Fruit fly (Drosophila melanogaster) whole organism, embryonic: ENCODE data around the gene Mvd.

Source experiments
- CG10267 ChIP-seq: fragments of 200-800 bp; sonication (Bioruptor generic); optimal IDR thresholded peaks from 2 replicates; lab custom pipeline; 2018; ENCODE audit warnings: missing biosample characterization, mild to moderate bottlenecking, missing genetic modification characterization, moderate library complexity
- CG14710 ChIP-seq: fragments of 200-800 bp; sonication (Bioruptor generic); optimal IDR thresholded peaks from 3 replicates; lab custom pipeline; 2019; ENCODE audit warnings: missing biosample characterization, mild to moderate bottlenecking, missing genetic modification characterization, moderate library complexity
- CG14965 ChIP-seq: fragments of 200-800 bp; sonication (Bioruptor generic); optimal IDR thresholded peaks from 2 replicates; lab custom pipeline; 2016; ENCODE audit warnings: missing biosample characterization, missing genetic modification characterization, borderline replicate concordance
- CG15514 ChIP-seq: fragments of 200-800 bp; sonication (Bioruptor generic); optimal IDR thresholded peaks from 3 replicates; lab custom pipeline; 2017; ENCODE audit warnings: missing biosample characterization, missing genetic modification characterization, mild to moderate bottlenecking, moderate library complexity, missing genetic modification reagents
- CG2116 ChIP-seq: fragments of 200-800 bp; sonication (Bioruptor generic); optimal IDR thresholded peaks from 3 replicates; lab custom pipeline; 2018; ENCODE audit warnings: missing biosample characterization, mild to moderate bottlenecking, missing genetic modification characterization
- CG2120 ChIP-seq: fragments of 200-800 bp; sonication (Bioruptor generic); optimal IDR thresholded peaks from 3 replicates; lab custom pipeline; 2016; ENCODE audit warnings: missing biosample characterization, missing genetic modification characterization
- CG2199 ChIP-seq: fragments of 200-800 bp; sonication (Bioruptor generic); IDR thresholded peaks from 3 replicates; pipeline ENCODE4 v1.3.6; 2022; ENCODE audit warnings: missing biosample characterization, missing genetic modification characterization
- CG2678 ChIP-seq: fragments of 200-800 bp; sonication (Bioruptor generic); optimal IDR thresholded peaks from 3 replicates; lab custom pipeline; 2019; ENCODE audit warnings: missing biosample characterization, mild to moderate bottlenecking, missing genetic modification characterization, moderate library complexity
- CG32532 ChIP-seq: fragments of 200-800 bp; sonication (Bioruptor generic); IDR thresholded peaks from 2 replicates; pipeline ENCODE4 v1.3.6; 2022; ENCODE audit warnings: missing biosample characterization, missing genetic modification characterization
- CG3995 ChIP-seq: fragments of 200-800 bp; sonication (Bioruptor generic); optimal IDR thresholded peaks from 3 replicates; lab custom pipeline; 2016; ENCODE audit warnings: missing biosample characterization, missing genetic modification characterization
- CG4617 ChIP-seq: fragments of 200-800 bp; sonication (Bioruptor generic); optimal IDR thresholded peaks from 3 replicates; lab custom pipeline; 2016; ENCODE audit warnings: missing biosample characterization, missing genetic modification characterization, borderline replicate concordance
- CG7928 ChIP-seq: fragments of 200-800 bp; sonication (Bioruptor generic); optimal IDR thresholded peaks from 2 replicates; lab custom pipeline; 2017; ENCODE audit warnings: missing biosample characterization, mild to moderate bottlenecking, missing genetic modification characterization
- CG7987 ChIP-seq: fragments of 200-800 bp; sonication (Bioruptor generic); optimal IDR thresholded peaks from 2 replicates; lab custom pipeline; 2018; ENCODE audit warnings: missing biosample characterization, mild to moderate bottlenecking, missing genetic modification characterization, moderate library complexity
- Dp ChIP-seq: fragments of 200-800 bp; sonication (Bioruptor generic); optimal IDR thresholded peaks from 2 replicates; lab custom pipeline; 2018; ENCODE audit warnings: missing biosample characterization, mild to moderate bottlenecking, missing genetic modification characterization, moderate library complexity
- E2f2 ChIP-seq: fragments of 200-800 bp; sonication (Bioruptor generic); IDR thresholded peaks from 2 replicates; pipeline ENCODE4 v1.3.6; 2022; ENCODE audit warnings: missing biosample characterization, missing genetic modification characterization
- MBD-R2 ChIP-seq: fragments of 200-800 bp; sonication (Bioruptor generic); IDR thresholded peaks from 2 replicates; pipeline ENCODE4 v1.3.6; 2022; ENCODE audit warnings: missing biosample characterization, missing genetic modification characterization
- Neu2 ChIP-seq: fragments of 200-800 bp; sonication (Bioruptor generic); optimal IDR thresholded peaks from 3 replicates; lab custom pipeline; 2016; ENCODE audit warnings: missing biosample characterization, missing genetic modification characterization, borderline replicate concordance
- Nf-YA ChIP-seq: fragments of 200-800 bp; sonication (Bioruptor generic); IDR thresholded peaks from 2 replicates; pipeline ENCODE4 v1.3.6; 2022; ENCODE audit warnings: missing biosample characterization, missing genetic modification characterization
- Pdp1 ChIP-seq, 2 experiments: fragments of 200-800 bp; sonication (Bioruptor generic); optimal IDR thresholded peaks; 3 replicates each; lab custom pipeline; 2016; ENCODE audit warnings: missing biosample characterization in 2 of 2, missing genetic modification characterization in 2 of 2, mild to moderate bottlenecking in 1 of 2, moderate library complexity in 1 of 2
- Rfx ChIP-seq: fragments of 200-800 bp; sonication (Bioruptor generic); IDR thresholded peaks from 2 replicates; pipeline ENCODE4 v1.3.6; 2022; ENCODE audit warnings: missing biosample characterization, missing genetic modification characterization
- Sry-δ ChIP-seq: fragments of 200-800 bp; sonication (Bioruptor generic); optimal IDR thresholded peaks from 2 replicates; lab custom pipeline; 2016; ENCODE audit warnings: missing biosample characterization, missing genetic modification characterization
- Taf1 ChIP-seq: fragments of 200-800 bp; sonication (Bioruptor generic); IDR thresholded peaks from 2 replicates; pipeline ENCODE4 v1.3.6; 2022; ENCODE audit warnings: missing biosample characterization, missing genetic modification characterization
- amos ChIP-seq: fragments of 200-800 bp; sonication (Bioruptor generic); IDR thresholded peaks from 2 replicates; pipeline ENCODE4 v1.3.6; 2022; ENCODE audit warnings: missing biosample characterization, missing genetic modification characterization; ENCODE audit not compliant: partially characterized antibody
- ap ChIP-seq: fragments of 200-800 bp; sonication (Bioruptor generic); IDR thresholded peaks from 2 replicates; pipeline ENCODE4 v1.3.6; 2022; ENCODE audit warnings: missing biosample characterization, missing genetic modification characterization
- bbx ChIP-seq: fragments of 200-800 bp; sonication (Bioruptor generic); IDR thresholded peaks from 2 replicates; pipeline ENCODE4 v1.3.6; 2022; ENCODE audit warnings: missing biosample characterization, missing genetic modification characterization; ENCODE audit not compliant: partially characterized antibody
- bigmax ChIP-seq: fragments of 200-800 bp; sonication (Bioruptor generic); optimal IDR thresholded peaks from 2 replicates; lab custom pipeline; 2018; ENCODE audit warnings: missing biosample characterization, mild to moderate bottlenecking, missing genetic modification characterization
- ems ChIP-seq: fragments of 200-800 bp; sonication (Bioruptor generic); optimal IDR thresholded peaks from 3 replicates; lab custom pipeline; 2016; ENCODE audit warnings: missing biosample characterization, missing genetic modification characterization
- gfzf ChIP-seq: fragments of 200-800 bp; sonication (Bioruptor generic); optimal IDR thresholded peaks from 2 replicates; lab custom pipeline; 2016; ENCODE audit warnings: missing biosample characterization, mild to moderate bottlenecking, missing genetic modification characterization, moderate library complexity
- hkb ChIP-seq, 2 experiments: fragments of 200-800 bp in 1 of 2; fragments of >200 bp in 1 of 2; sonication (Bioruptor generic) in 1 of 2; IDR thresholded peaks in 1 of 2; optimal IDR thresholded peaks in 1 of 2; 2 replicates each; pipeline versions ENCODE4 v1.3.6 to Lab custom; 2017 to 2022; ENCODE audit warnings: missing biosample characterization in 1 of 2, missing genetic modification characterization in 1 of 2
- knrl ChIP-seq: fragments of 200-800 bp; sonication (Bioruptor generic); IDR thresholded peaks from 3 replicates; pipeline ENCODE4 v1.3.6; 2022; ENCODE audit warnings: missing biosample characterization, missing genetic modification characterization; ENCODE audit not compliant: partially characterized antibody
- mam ChIP-seq: fragments of 200-800 bp; sonication (Bioruptor generic); optimal IDR thresholded peaks from 3 replicates; lab custom pipeline; 2016; ENCODE audit warnings: missing biosample characterization, missing genetic modification characterization
- pho ChIP-seq: fragments of 200-800 bp; sonication (Bioruptor generic); optimal IDR thresholded peaks from 2 replicates; lab custom pipeline; 2016; ENCODE audit warnings: missing biosample characterization, missing genetic modification characterization
- pzg ChIP-seq: fragments of 200-800 bp; sonication (Bioruptor generic); optimal IDR thresholded peaks from 3 replicates; lab custom pipeline; 2018; ENCODE audit warnings: missing biosample characterization, mild to moderate bottlenecking, missing genetic modification characterization, moderate library complexity
- sens ChIP-seq: fragments of 200-800 bp; sonication (Bioruptor generic); peaks from one replicate; lab custom pipeline; 2016; ENCODE audit warnings: missing biosample characterization, missing genetic modification characterization
- sima ChIP-seq: fragments of 200-800 bp; sonication (Bioruptor generic); optimal IDR thresholded peaks from 2 replicates; lab custom pipeline; 2016; ENCODE audit warnings: missing biosample characterization, missing genetic modification characterization
- slbo ChIP-seq: fragments of 200-800 bp; sonication (Bioruptor generic); IDR thresholded peaks from 2 replicates; pipeline ENCODE4 v1.3.6; 2022; ENCODE audit warnings: missing biosample characterization, missing genetic modification characterization
- sob ChIP-seq: fragments of 200-800 bp; sonication (Bioruptor generic); IDR thresholded peaks from 2 replicates; pipeline ENCODE4 v1.3.6; 2022; ENCODE audit warnings: missing biosample characterization, missing genetic modification characterization
- sr ChIP-seq: fragments of 200-800 bp; sonication (Bioruptor generic); IDR thresholded peaks from 3 replicates; pipeline ENCODE4 v1.3.6; 2022; ENCODE audit warnings: missing biosample characterization, missing genetic modification characterization
- stwl ChIP-seq: fragments of 200-800 bp; sonication (Bioruptor generic); optimal IDR thresholded peaks from 3 replicates; lab custom pipeline; 2018; ENCODE audit warnings: missing biosample characterization, mild to moderate bottlenecking, missing genetic modification characterization, moderate library complexity
- sug ChIP-seq: fragments of 200-800 bp; optimal IDR thresholded peaks from 2 replicates; lab custom pipeline; 2019; ENCODE audit warnings: missing biosample characterization, mild to moderate bottlenecking, missing genetic modification characterization, moderate library complexity
- tll ChIP-seq, 2 experiments: fragments of 200-800 bp in 1 of 2; fragments of >200 bp in 1 of 2; sonication (Bioruptor generic) in 1 of 2; optimal IDR thresholded peaks; 2 replicates each; lab custom pipeline; 2017 to 2019; ENCODE audit warnings: missing biosample characterization in 2 of 2, missing genetic modification characterization in 2 of 2, mild to moderate bottlenecking in 1 of 2, moderate library complexity in 1 of 2
- toy ChIP-seq: fragments of 200-800 bp; sonication (Bioruptor generic); IDR thresholded peaks from 2 replicates; pipeline ENCODE4 v1.3.6; 2022; ENCODE audit warnings: missing biosample characterization, missing genetic modification characterization
- tup ChIP-seq: fragments of 200-800 bp; sonication (Bioruptor generic); optimal IDR thresholded peaks from 2 replicates; lab custom pipeline; 2016; ENCODE audit warnings: missing biosample characterization, mild to moderate bottlenecking, missing genetic modification characterization, moderate library complexity
- unpg ChIP-seq: fragments of 200-800 bp; sonication (Bioruptor generic); optimal IDR thresholded peaks from 3 replicates; lab custom pipeline; 2018; ENCODE audit warnings: missing biosample characterization, mild to moderate bottlenecking, missing genetic modification characterization, moderate library complexity
- vvl ChIP-seq: fragments of 200-800 bp; sonication (Bioruptor generic); IDR thresholded peaks from 2 replicates; pipeline ENCODE4 v1.3.6; 2022; ENCODE audit warnings: missing biosample characterization, missing genetic modification characterization
- zfh1 ChIP-seq: fragments of 200-800 bp; sonication (Bioruptor generic); IDR thresholded peaks from 3 replicates; pipeline ENCODE4 v1.3.6; 2022; ENCODE audit warnings: missing biosample characterization, missing genetic modification characterization
- zfh2 ChIP-seq: fragments of 200-800 bp; sonication (Bioruptor generic); optimal IDR thresholded peaks from 2 replicates; lab custom pipeline; 2016; ENCODE audit warnings: missing biosample characterization, missing genetic modification characterization

The Mvd gene

DNA sequence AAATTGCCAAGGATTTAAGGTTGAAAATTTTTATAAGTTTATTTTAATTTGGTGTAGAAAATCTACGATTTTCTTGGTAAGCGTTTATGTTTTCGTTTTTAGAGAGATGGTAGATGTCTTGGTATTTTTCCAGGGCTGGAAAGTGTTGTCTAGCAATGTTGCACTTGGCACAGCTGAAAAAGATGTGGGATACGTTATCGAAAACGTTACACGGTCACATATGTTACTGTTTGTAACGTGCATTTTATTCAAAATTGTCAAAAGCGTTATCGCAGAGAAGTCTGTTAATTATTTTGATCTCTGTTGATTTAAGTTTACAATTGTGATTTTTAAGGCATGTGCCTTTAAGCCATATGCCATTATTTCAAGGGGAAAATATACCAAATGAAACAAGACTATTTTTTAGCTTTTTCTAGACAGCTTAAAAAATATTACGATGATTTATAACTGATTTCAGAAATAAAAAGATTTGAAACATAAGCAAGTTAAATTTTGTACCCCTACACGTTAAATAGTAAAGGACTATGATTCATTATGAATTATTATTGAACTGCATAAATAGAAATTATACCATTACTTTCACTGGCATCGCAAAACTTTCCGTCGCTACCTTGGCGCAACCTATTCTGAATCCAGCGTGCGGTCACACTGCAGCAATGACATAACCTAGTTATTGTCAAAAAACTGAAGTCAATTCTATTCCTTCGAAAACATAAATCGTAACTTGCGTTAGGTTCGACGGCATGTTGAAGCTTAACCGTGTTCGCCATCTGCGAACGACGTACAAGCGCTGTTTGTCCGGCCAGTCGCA, 36.7 kb downstream of the Mvd start, which contains the start of the genes Paf-AHalpha and mRpS30 (continued):
- TF ChIP-seq sug (tag; lab: Kevin White, UChicago) (no peak), mam (GFP tag; lab: Kevin White, UChicago) (peak; percentile 37), CG4617 (GFP tag; lab: Kevin White, UChicago) (peak; percentile 61), tll (GFP tag; optimal IDR thresholded peaks at IDR 0.05; lab: Kevin White, UChicago) (peak in 1 of 2 experiments; percentile 61), CG15514 (GFP tag; lab: Kevin White, UChicago) (peak; percentile 44), E2f2 (GFP tag; lab: Robert Waterston, UW) (peak; percentile 26; the same call in 1 of the 2 replicates), Taf1 (no peak), tup (GFP tag; lab: Kevin White, UChicago) (no peak), MBD-R2 (GFP tag; lab: Robert Waterston, UW) (peak; percentile 56), amos (peak; percentile 14; the same call in 1 of the 2 replicates), hkb (optimal IDR thresholded peaks at IDR 0.05; lab: Kevin White, UChicago) (no peak), hkb (GFP tag; IDR thresholded peaks at IDR 0.05; lab: Robert Waterston, UW) (no peak), sob (GFP tag; lab: Robert Waterston, UW) (no peak), CG14710 (tag; lab: Kevin White, UChicago) (peak; percentile 47), Nf-YA (GFP tag; lab: Robert Waterston, UW) (no peak), Sry-δ (GFP tag; lab: Kevin White, UChicago) (peak; percentile 71), CG7928 (GFP tag; lab: Kevin White, UChicago) (peak; percentile 87), stwl (tag; lab: Kevin White, UChicago) (peak; percentile 9), CG2199 (GFP tag; lab: Robert Waterston, UW) (no peak), vvl (peak; percentile 25; the same call in 1 of the 2 replicates), ems (GFP tag; lab: Kevin White, UChicago) (no peak), knrl (GFP tag; lab: Robert Waterston, UW) (0 out of 3 replicates have a peak, but pooled peaks have one; percentile 36), pho (GFP tag; lab: Kevin White, UChicago) (no peak), Pdp1 (GFP tag; optimal IDR thresholded peaks at IDR 0.05; lab: Kevin White, UChicago) (peak in 1 of 2 experiments; percentile 95), CG2116 (GFP tag; lab: Kevin White, UChicago) (peak; percentile 98), CG14965 (no peak), slbo (GFP tag; lab: Robert Waterston, UW) (peak; percentile 34; the same call in 1 of the 2 replicates), bbx (GFP tag; lab: Robert Waterston, UW) (0 out of 2 replicates have a peak, but pooled peaks have one; percentile 35), CG3995 (peak; percentile 94), ap (GFP tag; lab: Robert Waterston, UW) (no peak), CG2120 (GFP tag; lab: Kevin White, UChicago) (peak; percentile 35), CG2678 (tag; lab: Kevin White, UChicago) (no peak), CG10267 (tag; lab: Kevin White, UChicago) (peak; percentile 19), sima (GFP tag; lab: Kevin White, UChicago) (no peak), gfzf (GFP tag; lab: Kevin White, UChicago) (peak; percentile 69), zfh1 (GFP tag; lab: Robert Waterston, UW) (0 out of 3 replicates have a peak, but pooled peaks have one; percentile 28), pzg (GFP tag; lab: Kevin White, UChicago) (peak; percentile 58), Neu2 (GFP tag; lab: Kevin White, UChicago) (no peak), toy (no peak), sr (GFP tag; lab: Robert Waterston, UW) (no peak), bigmax (GFP tag; lab: Kevin White, UChicago) (peak; percentile 96), Rfx (GFP tag; lab: Robert Waterston, UW) (peak; percentile 40; the same call in 1 of the 2 replicates), sens (peak; percentile 72), zfh2 (GFP tag; lab: Kevin White, UChicago) (peak; percentile 1), Dp (GFP tag; lab: Kevin White, UChicago) (peak; percentile 32), CG7987 (GFP tag; lab: Kevin White, UChicago) (no peak), unpg (GFP tag; lab: Kevin White, UChicago) (no peak), CG32532 (no peak)
